ENCODE assay signal across 1 fruit fly cellular context in genomic region chr2L:20078880-20079279, dm6.
TF ChIP-seq lines count a peak whose summit lies in the region.

No protein-coding gene starts in this region.

TF ChIP-seq in whole organism, embryonic, 481 proteins besides CTCF, POLR2A, EP300 and RAD21 (continued from another document and continues in another):
- TF ChIP-seq nerfin-2 (GFP tag; IDR thresholded peaks at IDR 0.05; lab: Robert Waterston, UW; ENCODE audit: partially characterized antibody): no peak
- no peak for TF ChIP-seq CG13424 (tag; optimal IDR thresholded peaks at IDR 0.05; lab: Kevin White, UChicago)
- TF ChIP-seq CG4328 (GFP tag; optimal IDR thresholded peaks at IDR 0.05; lab: Kevin White, UChicago): no peak
- TF ChIP-seq CG5953 (GFP tag; IDR thresholded peaks at IDR 0.05; lab: Robert Waterston, UW): no peak
- TF ChIP-seq fd3F (GFP tag; optimal IDR thresholded peaks at IDR 0.05; lab: Kevin White, UChicago): no peak
- TF ChIP-seq Nf-YC (tag; optimal IDR thresholded peaks at IDR 0.05; lab: Kevin White, UChicago): no peak
- TF ChIP-seq Fer1 (GFP tag; optimal IDR thresholded peaks at IDR 0.05; lab: Kevin White, UChicago): peak; percentile 1
- TF ChIP-seq Nf-YB (GFP tag; optimal IDR thresholded peaks at IDR 0.05; lab: Kevin White, UChicago): no peak
- TF ChIP-seq CG34422 (GFP tag; IDR thresholded peaks at IDR 0.05; lab: Robert Waterston, UW): no peak
- no peak for TF ChIP-seq CG16813 (GFP tag; IDR thresholded peaks at IDR 0.05; lab: Robert Waterston, UW; ENCODE audit: partially characterized antibody)
- peak; percentile 56; the same call in 1 of the 2 replicates for TF ChIP-seq CG14441 (GFP tag; IDR thresholded peaks at IDR 0.05; lab: Robert Waterston, UW)
- TF ChIP-seq hbn (GFP tag; IDR thresholded peaks at IDR 0.05; lab: Robert Waterston, UW; ENCODE audit: partially characterized antibody): no peak
- TF ChIP-seq lbe (GFP tag; optimal IDR thresholded peaks at IDR 0.05; lab: Kevin White, UChicago): no peak
- TF ChIP-seq CG33557 (GFP tag; optimal IDR thresholded peaks at IDR 0.05; lab: Kevin White, UChicago): no peak
- no peak for TF ChIP-seq Opbp (GFP tag; IDR thresholded peaks at IDR 0.05; lab: Robert Waterston, UW; ENCODE audit: partially characterized antibody)
- no peak for TF ChIP-seq Abd-B (GFP tag; optimal IDR thresholded peaks at IDR 0.05; lab: Kevin White, UChicago)
- no peak for TF ChIP-seq insv (GFP tag; optimal IDR thresholded peaks at IDR 0.05; lab: Kevin White, UChicago)
- no peak for TF ChIP-seq Sox102F (GFP tag; optimal IDR thresholded peaks at IDR 0.05; lab: Kevin White, UChicago)
- TF ChIP-seq Ets65A (GFP tag; lab: Kevin White, UChicago): no peak
- no peak for TF ChIP-seq odd (GFP tag; optimal IDR thresholded peaks at IDR 0.05; lab: Kevin White, UChicago)
- TF ChIP-seq sug (tag; optimal IDR thresholded peaks at IDR 0.05; lab: Kevin White, UChicago): peak; percentile 47
- no peak for TF ChIP-seq CG14965 (GFP tag; optimal IDR thresholded peaks at IDR 0.05; lab: Kevin White, UChicago; ENCODE audit: borderline replicate concordance)
- no peak for TF ChIP-seq Aef1 (GFP tag; IDR thresholded peaks at IDR 0.05; lab: Robert Waterston, UW)
- TF ChIP-seq NC2α (GFP tag; optimal IDR thresholded peaks at IDR 0.05; lab: Kevin White, UChicago): no peak
- no peak for TF ChIP-seq Hr39 (optimal IDR thresholded peaks at IDR 0.05; lab: Kevin White, UChicago)
- no peak for TF ChIP-seq pros (GFP tag; optimal IDR thresholded peaks at IDR 0.05; lab: Kevin White, UChicago)
- TF ChIP-seq CG8359 (GFP tag; optimal IDR thresholded peaks at IDR 0.05; lab: Kevin White, UChicago; ENCODE audit: borderline replicate concordance): no peak
- TF ChIP-seq Dp (GFP tag; optimal IDR thresholded peaks at IDR 0.05; lab: Kevin White, UChicago): no peak
- no peak for TF ChIP-seq CkIIα-i1 (GFP tag; IDR thresholded peaks at IDR 0.05; lab: Robert Waterston, UW)
- TF ChIP-seq CG31441 (GFP tag; IDR thresholded peaks at IDR 0.05; lab: Robert Waterston, UW): no peak
- TF ChIP-seq CG34224 (GFP tag; IDR thresholded peaks at IDR 0.05; lab: Robert Waterston, UW; ENCODE audit: partially characterized antibody): no peak
- TF ChIP-seq hb (GFP tag; IDR thresholded peaks at IDR 0.05; lab: Robert Waterston, UW; ENCODE audit: partially characterized antibody): no peak
- TF ChIP-seq Hr78 (GFP tag; optimal IDR thresholded peaks at IDR 0.05; lab: Kevin White, UChicago): peak in 1 of 2 experiments; percentile 16
- no peak for TF ChIP-seq ewg (GFP tag; optimal IDR thresholded peaks at IDR 0.05; lab: Kevin White, UChicago)
- TF ChIP-seq Jarid2 (GFP tag; optimal IDR thresholded peaks at IDR 0.05; lab: Kevin White, UChicago): no peak
- TF ChIP-seq disco-r (GFP tag; optimal IDR thresholded peaks at IDR 0.05; lab: Kevin White, UChicago): no peak
- TF ChIP-seq CG14014 (GFP tag; IDR thresholded peaks at IDR 0.05; lab: Robert Waterston, UW): no peak; the same call in 1 of the 2 replicates
- no peak for TF ChIP-seq chif (GFP tag; optimal IDR thresholded peaks at IDR 0.05; lab: Kevin White, UChicago)
- TF ChIP-seq CG4404 (GFP tag; IDR thresholded peaks at IDR 0.05; lab: Robert Waterston, UW): 0 out of 2 replicates have a peak, but pooled peaks have one; percentile 29
- no peak for TF ChIP-seq hth (optimal IDR thresholded peaks at IDR 0.05; lab: Kevin White, UChicago)
- no peak for TF ChIP-seq CG2199 (GFP tag; IDR thresholded peaks at IDR 0.05; lab: Robert Waterston, UW)
- no peak for TF ChIP-seq CG30020 (tag; optimal IDR thresholded peaks at IDR 0.05; lab: Kevin White, UChicago)
- peak; percentile 100 for TF ChIP-seq Meics (GFP tag; optimal IDR thresholded peaks at IDR 0.05; lab: Kevin White, UChicago)
- TF ChIP-seq ro (GFP tag; IDR thresholded peaks at IDR 0.05; lab: Robert Waterston, UW): no peak
- no peak for TF ChIP-seq Optix (GFP tag; IDR thresholded peaks at IDR 0.05; lab: Robert Waterston, UW)
- no peak for TF ChIP-seq Nf-YA (GFP tag; IDR thresholded peaks at IDR 0.05; lab: Robert Waterston, UW)
- no peak for TF ChIP-seq maf-S (GFP tag; optimal IDR thresholded peaks at IDR 0.05; lab: Kevin White, UChicago)
- no peak for TF ChIP-seq CG18262 (tag; optimal IDR thresholded peaks at IDR 0.05; lab: Kevin White, UChicago)
- TF ChIP-seq H2.0 (GFP tag; IDR thresholded peaks at IDR 0.05; lab: Robert Waterston, UW): no peak
- TF ChIP-seq grn (GFP tag; optimal IDR thresholded peaks at IDR 0.05; lab: Kevin White, UChicago): peak; percentile 41
- no peak for TF ChIP-seq oc (tag; optimal IDR thresholded peaks at IDR 0.05; lab: Kevin White, UChicago)
- no peak for TF ChIP-seq slou (GFP tag; optimal IDR thresholded peaks at IDR 0.05; lab: Kevin White, UChicago)
- TF ChIP-seq zfh2 (GFP tag; optimal IDR thresholded peaks at IDR 0.05; lab: Kevin White, UChicago): peak; percentile 71
- TF ChIP-seq chinmo (GFP tag; IDR thresholded peaks at IDR 0.05; lab: Robert Waterston, UW; ENCODE audit: partially characterized antibody): no peak
- TF ChIP-seq CG2678 (tag; optimal IDR thresholded peaks at IDR 0.05; lab: Kevin White, UChicago): peak; percentile 46
- TF ChIP-seq Dip2 (GFP tag; IDR thresholded peaks at IDR 0.05; lab: Robert Waterston, UW): no peak
- peak; percentile 58 for TF ChIP-seq row (GFP tag; IDR thresholded peaks at IDR 0.05; lab: Robert Waterston, UW)
- no peak for TF ChIP-seq h (optimal IDR thresholded peaks at IDR 0.05; lab: Kevin White, UChicago)
- no peak for TF ChIP-seq B-H2 (GFP tag; optimal IDR thresholded peaks at IDR 0.05; lab: Kevin White, UChicago)
- no peak for TF ChIP-seq CG12942 (GFP tag; optimal IDR thresholded peaks at IDR 0.05; lab: Kevin White, UChicago)
- no peak for TF ChIP-seq CG17568 (GFP tag; optimal IDR thresholded peaks at IDR 0.05; lab: Kevin White, UChicago)
- no peak for TF ChIP-seq gro (GFP tag; optimal IDR thresholded peaks at IDR 0.05; lab: Kevin White, UChicago)
- TF ChIP-seq stwl (tag; optimal IDR thresholded peaks at IDR 0.05; lab: Kevin White, UChicago): no peak
- TF ChIP-seq CG3281 (GFP tag; optimal IDR thresholded peaks at IDR 0.05; lab: Kevin White, UChicago): no peak
- TF ChIP-seq phol (tag; optimal IDR thresholded peaks at IDR 0.05; lab: Kevin White, UChicago): peak; percentile 7
- no peak for TF ChIP-seq CG4730 (GFP tag; IDR thresholded peaks at IDR 0.05; lab: Robert Waterston, UW)
- TF ChIP-seq sqz (GFP tag; optimal IDR thresholded peaks at IDR 0.05; lab: Kevin White, UChicago): no peak
- TF ChIP-seq ken (GFP tag; IDR thresholded peaks at IDR 0.05; lab: Robert Waterston, UW): no peak
- TF ChIP-seq Oli (tag; optimal IDR thresholded peaks at IDR 0.05; lab: Kevin White, UChicago): no peak
- no peak for TF ChIP-seq Mes4 (GFP tag; optimal IDR thresholded peaks at IDR 0.05; lab: Kevin White, UChicago)
- 0 out of 3 replicates have a peak, but pooled peaks have one; percentile 26 for TF ChIP-seq H15 (GFP tag; IDR thresholded peaks at IDR 0.05; lab: Robert Waterston, UW)
- no peak for TF ChIP-seq dm (GFP tag; optimal IDR thresholded peaks at IDR 0.05; lab: Kevin White, UChicago)
- no peak for TF ChIP-seq CG2875 (GFP tag; optimal IDR thresholded peaks at IDR 0.05; lab: Kevin White, UChicago)
- no peak for TF ChIP-seq CG16815 (GFP tag; optimal IDR thresholded peaks at IDR 0.05; lab: Kevin White, UChicago)
- 0 out of 3 replicates have a peak, but pooled peaks have one; percentile 7 for TF ChIP-seq CG11695 (GFP tag; IDR thresholded peaks at IDR 0.05; lab: Robert Waterston, UW)
- no peak for TF ChIP-seq Fer3 (tag; optimal IDR thresholded peaks at IDR 0.05; lab: Kevin White, UChicago)
- TF ChIP-seq psq (GFP tag; optimal IDR thresholded peaks at IDR 0.05; lab: Kevin White, UChicago): no peak
- no peak for TF ChIP-seq shn (GFP tag; optimal IDR thresholded peaks at IDR 0.05; lab: Kevin White, UChicago)
- TF ChIP-seq ab (GFP tag; optimal IDR thresholded peaks at IDR 0.05; lab: Kevin White, UChicago): no peak
- no peak for TF ChIP-seq Spps (tag; optimal IDR thresholded peaks at IDR 0.05; lab: Kevin White, UChicago)
- TF ChIP-seq CG11504 (tag; optimal IDR thresholded peaks at IDR 0.05; lab: Kevin White, UChicago): peak; percentile 23
- TF ChIP-seq bowl (GFP tag; IDR thresholded peaks at IDR 0.05; lab: Robert Waterston, UW): no peak
- no peak for TF ChIP-seq dan (GFP tag; IDR thresholded peaks at IDR 0.05; lab: Robert Waterston, UW)
- TF ChIP-seq PHDP (tag; optimal IDR thresholded peaks at IDR 0.05; lab: Kevin White, UChicago): no peak
- TF ChIP-seq lab (GFP tag; optimal IDR thresholded peaks at IDR 0.05; lab: Kevin White, UChicago): peak; percentile 39
- no peak for TF ChIP-seq wek (GFP tag; optimal IDR thresholded peaks at IDR 0.05; lab: Kevin White, UChicago)
- no peak for TF ChIP-seq Ets97D (GFP tag; optimal IDR thresholded peaks at IDR 0.05; lab: Kevin White, UChicago)
- TF ChIP-seq CG10366 (GFP tag; IDR thresholded peaks at IDR 0.05; lab: Robert Waterston, UW): no peak
- TF ChIP-seq CG17328 (GFP tag; IDR thresholded peaks at IDR 0.05; lab: Robert Waterston, UW): no peak
- TF ChIP-seq gsb (GFP tag; IDR thresholded peaks at IDR 0.05; lab: Robert Waterston, UW): no peak
- no peak for TF ChIP-seq unpg (GFP tag; optimal IDR thresholded peaks at IDR 0.05; lab: Kevin White, UChicago)
- TF ChIP-seq kay (GFP tag; optimal IDR thresholded peaks at IDR 0.05; lab: Kevin White, UChicago): no peak
- no peak for TF ChIP-seq CG9609 (GFP tag; optimal IDR thresholded peaks at IDR 0.05; lab: Kevin White, UChicago)
- peak; percentile 21; the same call in 1 of the 2 replicates for TF ChIP-seq sisA (GFP tag; IDR thresholded peaks at IDR 0.05; lab: Robert Waterston, UW)
- TF ChIP-seq lilli (GFP tag; optimal IDR thresholded peaks at IDR 0.05; lab: Kevin White, UChicago): peak; percentile 15
- no peak for TF ChIP-seq CG3163 (GFP tag; optimal IDR thresholded peaks at IDR 0.05; lab: Kevin White, UChicago)
- no peak for TF ChIP-seq CG4424 (GFP tag; optimal IDR thresholded peaks at IDR 0.05; lab: Kevin White, UChicago)
- no peak for TF ChIP-seq CG2889 (GFP tag; IDR thresholded peaks at IDR 0.05; lab: Robert Waterston, UW)
- TF ChIP-seq crp (GFP tag; optimal IDR thresholded peaks at IDR 0.05; lab: Kevin White, UChicago): no peak
- no peak for TF ChIP-seq CG7556 (GFP tag; optimal IDR thresholded peaks at IDR 0.05; lab: Kevin White, UChicago)
- peak; percentile 37 for TF ChIP-seq lmd (GFP tag; IDR thresholded peaks at IDR 0.05; lab: Robert Waterston, UW)
- no peak for TF ChIP-seq CG14860 (GFP tag; IDR thresholded peaks at IDR 0.05; lab: Robert Waterston, UW; ENCODE audit: partially characterized antibody)
- no peak for TF ChIP-seq twi (tag; optimal IDR thresholded peaks at IDR 0.05; lab: Kevin White, UChicago)
- TF ChIP-seq Antp (GFP tag; optimal IDR thresholded peaks at IDR 0.05; lab: Kevin White, UChicago): no peak
- TF ChIP-seq br (optimal IDR thresholded peaks at IDR 0.05; lab: Kevin White, UChicago): no peak
- TF ChIP-seq CG9797 (GFP tag; optimal IDR thresholded peaks at IDR 0.05; lab: Kevin White, UChicago): no peak
- TF ChIP-seq CG18476 (GFP tag; optimal IDR thresholded peaks at IDR 0.05; lab: Kevin White, UChicago): no peak
- TF ChIP-seq D (optimal IDR thresholded peaks at IDR 0.05; lab: Kevin White, UChicago): no peak
- TF ChIP-seq D (GFP tag; optimal IDR thresholded peaks at IDR 0.05; lab: Kevin White, UChicago): no peak
- peak; percentile 25; the same call in 1 of the 2 replicates for TF ChIP-seq Adf1 (GFP tag; IDR thresholded peaks at IDR 0.05; lab: Robert Waterston, UW)
- no peak for TF ChIP-seq HLH4C (GFP tag; IDR thresholded peaks at IDR 0.05; lab: Robert Waterston, UW; ENCODE audit: partially characterized antibody)
- peak; percentile 26 for TF ChIP-seq CG12659 (GFP tag; optimal IDR thresholded peaks at IDR 0.05; lab: Kevin White, UChicago)
- TF ChIP-seq NK7.1 (GFP tag; optimal IDR thresholded peaks at IDR 0.05; lab: Kevin White, UChicago): no peak
- no peak for TF ChIP-seq CG5245 (GFP tag; optimal IDR thresholded peaks at IDR 0.05; lab: Kevin White, UChicago)
- no peak for TF ChIP-seq CG3838 (GFP tag; optimal IDR thresholded peaks at IDR 0.05; lab: Kevin White, UChicago)
- TF ChIP-seq Awh (GFP tag; IDR thresholded peaks at IDR 0.05; lab: Robert Waterston, UW): no peak
- TF ChIP-seq CG7786 (GFP tag; optimal IDR thresholded peaks at IDR 0.05; lab: Kevin White, UChicago): peak; percentile 48
- TF ChIP-seq CG15269 (tag; optimal IDR thresholded peaks at IDR 0.05; lab: Kevin White, UChicago): peak; percentile 16
- no peak for TF ChIP-seq ac (GFP tag; optimal IDR thresholded peaks at IDR 0.05; lab: Kevin White, UChicago)
- TF ChIP-seq Tbp (GFP tag; optimal IDR thresholded peaks at IDR 0.05; lab: Kevin White, UChicago): no peak
- TF ChIP-seq CG1233 (GFP tag; optimal IDR thresholded peaks at IDR 0.05; lab: Kevin White, UChicago): no peak
- TF ChIP-seq Dbx (GFP tag; IDR thresholded peaks at IDR 0.05; lab: Robert Waterston, UW): no peak
- TF ChIP-seq mirr (GFP tag; optimal IDR thresholded peaks at IDR 0.05; lab: Kevin White, UChicago): no peak
- no peak for TF ChIP-seq ase (GFP tag; IDR thresholded peaks at IDR 0.05; lab: Robert Waterston, UW)
- TF ChIP-seq vnd (GFP tag; IDR thresholded peaks at IDR 0.05; lab: Robert Waterston, UW; ENCODE audit: partially characterized antibody): no peak
- TF ChIP-seq ap (GFP tag; IDR thresholded peaks at IDR 0.05; lab: Robert Waterston, UW): no peak
- peak; percentile 57 for TF ChIP-seq CG18599 (GFP tag; optimal IDR thresholded peaks at IDR 0.05; lab: Kevin White, UChicago)
- no peak for TF ChIP-seq Lpt (GFP tag; optimal IDR thresholded peaks at IDR 0.05; lab: Kevin White, UChicago)
- no peak for TF ChIP-seq cato (GFP tag; optimal IDR thresholded peaks at IDR 0.05; lab: Kevin White, UChicago; ENCODE audit: borderline replicate concordance)
- no peak for TF ChIP-seq CG16863 (GFP tag; optimal IDR thresholded peaks at IDR 0.05; lab: Kevin White, UChicago)
- TF ChIP-seq lola (GFP tag; optimal IDR thresholded peaks at IDR 0.05; lab: Kevin White, UChicago): no peak
- no peak for TF ChIP-seq Ada2b (GFP tag; IDR thresholded peaks at IDR 0.05; lab: Robert Waterston, UW)
- TF ChIP-seq Fer2 (tag; optimal IDR thresholded peaks at IDR 0.05; lab: Kevin White, UChicago): no peak
- no peak for TF ChIP-seq CG43689 (GFP tag; IDR thresholded peaks at IDR 0.05; lab: Robert Waterston, UW)
- no peak for TF ChIP-seq Neu2 (GFP tag; optimal IDR thresholded peaks at IDR 0.05; lab: Kevin White, UChicago; ENCODE audit: borderline replicate concordance)
- TF ChIP-seq pzg (GFP tag; optimal IDR thresholded peaks at IDR 0.05; lab: Kevin White, UChicago): no peak
- TF ChIP-seq CG31388 (GFP tag; optimal IDR thresholded peaks at IDR 0.05; lab: Kevin White, UChicago): no peak
